Worm (Caenorhabditis elegans) whole organism, L4 larva: ENCODE data around the gene cyn-16.
A peak's percentile ranks its signal among the peaks of the same experiment; 100 is the strongest.

Experiments
- D1046.2 ChIP-seq: fragments of 200-800 bp; sonication (Bioruptor generic); IDR thresholded peaks from 2 replicates; pipeline ENCODE4 v1.3.6; 2022; ENCODE audit warnings: missing genetic modification characterization, missing compliant biosample characterization
- F26F4.8 ChIP-seq: fragments of 200-800 bp; sonication (Bioruptor generic); conservative IDR thresholded peaks from 2 replicates; pipeline ENCODE4 v1.3.6; 2022; ENCODE audit warnings: missing genetic modification characterization, missing compliant biosample characterization
- F44E2.7 ChIP-seq: fragments of 200-800 bp; sonication (Bioruptor generic); IDR thresholded peaks from 2 replicates; pipeline ENCODE4 v2.1.2; 2022; ENCODE audit warnings: missing genetic modification characterization, missing compliant biosample characterization
- T20F7.1 ChIP-seq: fragments of 200-800 bp; sonication (Bioruptor generic); optimal IDR thresholded peaks from 2 replicates; lab custom pipeline; 2018; ENCODE audit warnings: mild to moderate bottlenecking, missing genetic modification characterization, missing compliant biosample characterization
- T26A8.4 ChIP-seq: fragments of 200-800 bp; sonication (Bioruptor generic); IDR thresholded peaks from 2 replicates; pipeline ENCODE4 v1.3.6; 2022; ENCODE audit warnings: missing genetic modification characterization, missing compliant biosample characterization
- ZK546.5 ChIP-seq, 2 experiments: sonication (generic microtip); optimal IDR thresholded peaks; 2 replicates each; lab custom pipeline; 2017; ENCODE audit warnings: missing biosample characterization in 2 of 2, missing genetic modification characterization in 2 of 2
- aly-2 ChIP-seq: sonication (generic microtip); optimal IDR thresholded peaks from 2 replicates; lab custom pipeline; 2018; ENCODE audit warnings: missing biosample characterization, missing genetic modification characterization
- ama-1 ChIP-seq: fragments of 150-350 bp; optimal IDR thresholded peaks from 2 replicates; lab custom pipeline; 2014; ENCODE audit warnings: inconsistent platforms, mixed read lengths
- ceh-20 ChIP-seq: fragments of 200-800 bp; sonication (Bioruptor generic); IDR thresholded peaks from 2 replicates; pipeline ENCODE4 v1.3.6; 2022; ENCODE audit warnings: missing genetic modification reagents, missing genetic modification characterization, missing compliant biosample characterization
- ceh-28 ChIP-seq: fragments of 150-350 bp; optimal IDR thresholded peaks from 2 replicates; lab custom pipeline; 2014; ENCODE audit warnings: missing biosample characterization, missing genetic modification reagents, missing genetic modification characterization
- ceh-32 ChIP-seq: sonication (generic microtip); optimal IDR thresholded peaks from 2 replicates; lab custom pipeline; 2016; ENCODE audit warnings: mild to moderate bottlenecking, missing genetic modification characterization, missing compliant biosample characterization; ENCODE audit not compliant: poor library complexity
- ceh-44 ChIP-seq: fragments of 200-800 bp; sonication (Bioruptor generic); IDR thresholded peaks from 2 replicates; pipeline ENCODE4 v1.3.6; 2022; ENCODE audit warnings: missing genetic modification reagents, missing genetic modification characterization, missing compliant biosample characterization
- ceh-62 ChIP-seq: sonication (generic microtip); optimal IDR thresholded peaks from 2 replicates; lab custom pipeline; 2017; ENCODE audit warnings: missing biosample characterization, missing genetic modification characterization
- ceh-82 ChIP-seq: sonication (generic microtip); optimal IDR thresholded peaks from 2 replicates; lab custom pipeline; 2017; ENCODE audit warnings: missing biosample characterization, missing genetic modification characterization
- ces-1 ChIP-seq: fragments of 150-350 bp; sonication (generic microtip); optimal IDR thresholded peaks from 4 replicates; lab custom pipeline; 2014; ENCODE audit warnings: missing biosample characterization, missing genetic modification reagents, missing genetic modification characterization
- cey-2 ChIP-seq: sonication (generic microtip); optimal IDR thresholded peaks from 3 replicates; lab custom pipeline; 2017; ENCODE audit warnings: missing genetic modification characterization, mild to moderate bottlenecking, missing compliant biosample characterization, antibody characterized with exemption, borderline replicate concordance; ENCODE audit not compliant: insufficient read depth
- daf-12 ChIP-seq: fragments of 150-350 bp; optimal IDR thresholded peaks from 2 replicates; lab custom pipeline; 2014; ENCODE audit warnings: missing biosample characterization, missing genetic modification reagents, missing genetic modification characterization
- daf-8 ChIP-seq: fragments of 200-800 bp; sonication (Bioruptor generic); IDR thresholded peaks from 2 replicates; pipeline ENCODE4 v1.3.6; 2022; ENCODE audit warnings: missing genetic modification characterization, missing compliant biosample characterization
- dmd-6 ChIP-seq: fragments of 200-800 bp; sonication (Bioruptor generic); IDR thresholded peaks from 2 replicates; pipeline ENCODE4 v1.3.6; 2022; ENCODE audit warnings: missing genetic modification reagents, missing genetic modification characterization, missing compliant biosample characterization
- dmd-8 ChIP-seq: fragments of 200-800 bp; sonication (Bioruptor generic); IDR thresholded peaks from 2 replicates; pipeline ENCODE4 v1.3.6; 2022; ENCODE audit warnings: missing genetic modification characterization, missing compliant biosample characterization
- dpl-1 ChIP-seq: fragments of 150-350 bp; optimal IDR thresholded peaks from 2 replicates; lab custom pipeline; 2014; ENCODE audit warnings: missing biosample characterization, missing genetic modification reagents, missing genetic modification characterization
- egl-27 ChIP-seq: sonication (generic microtip); optimal IDR thresholded peaks from 3 replicates; lab custom pipeline; 2017; ENCODE audit warnings: missing biosample characterization, missing genetic modification reagents, missing genetic modification characterization
- gei-8 ChIP-seq: fragments of 200-800 bp; sonication (Bioruptor generic); optimal IDR thresholded peaks from 2 replicates; lab custom pipeline; 2018; ENCODE audit warnings: mild to moderate bottlenecking, missing genetic modification characterization, missing compliant biosample characterization
- lin-13 ChIP-seq: fragments of 150-350 bp; optimal IDR thresholded peaks from 2 replicates; lab custom pipeline; 2014; ENCODE audit warnings: missing biosample characterization, missing genetic modification reagents, missing genetic modification characterization
- lin-38 ChIP-seq: fragments of 200-800 bp; sonication (Bioruptor generic); IDR thresholded peaks from 2 replicates; pipeline ENCODE4 v1.3.6; 2022; ENCODE audit warnings: missing genetic modification reagents, missing genetic modification characterization, missing compliant biosample characterization
- lin-39 ChIP-seq: fragments of 150-350 bp; optimal IDR thresholded peaks from 2 replicates; lab custom pipeline; 2014; ENCODE audit warnings: missing biosample characterization, missing genetic modification reagents, missing genetic modification characterization
- lir-3 ChIP-seq: sonication (generic microtip); optimal IDR thresholded peaks from 2 replicates; lab custom pipeline; 2016; ENCODE audit warnings: mild to moderate bottlenecking, missing genetic modification characterization, missing compliant biosample characterization
- madf-9 ChIP-seq: fragments of 200-800 bp; sonication (Bioruptor generic); conservative IDR thresholded peaks from 2 replicates; pipeline ENCODE4 v1.3.6; 2022; ENCODE audit warnings: missing genetic modification reagents, missing genetic modification characterization, missing compliant biosample characterization
- mdl-1 ChIP-seq, 2 experiments: fragments of 150-350 bp in 1 of 2; sonication (generic microtip) in 1 of 2; optimal IDR thresholded peaks; 2 replicates each; lab custom pipeline; 2014 to 2017; ENCODE audit warnings: missing biosample characterization in 2 of 2, missing genetic modification characterization in 2 of 2
- mep-1 ChIP-seq: fragments of 150-350 bp; sonication (generic microtip); optimal IDR thresholded peaks from 3 replicates; lab custom pipeline; 2014; ENCODE audit warnings: missing biosample characterization, missing genetic modification characterization
- mxl-2 ChIP-seq: fragments of 200-800 bp; sonication (Bioruptor generic); conservative IDR thresholded peaks from 2 replicates; pipeline ENCODE4 v1.3.6; 2022; ENCODE audit warnings: missing genetic modification reagents, missing genetic modification characterization, missing compliant biosample characterization
- mxl-3 ChIP-seq: fragments of 200-800 bp; sonication (Bioruptor generic); optimal IDR thresholded peaks from 2 replicates; lab custom pipeline; 2018; ENCODE audit warnings: mild to moderate bottlenecking, missing genetic modification characterization, missing compliant biosample characterization
- nhr-102 ChIP-seq: sonication (generic microtip); optimal IDR thresholded peaks from 2 replicates; lab custom pipeline; 2016; ENCODE audit warnings: mild to moderate bottlenecking, missing genetic modification characterization, moderate library complexity, missing compliant biosample characterization
- nhr-11 ChIP-seq: fragments of 150-350 bp; optimal IDR thresholded peaks from 2 replicates; lab custom pipeline; 2014; ENCODE audit warnings: missing biosample characterization, missing genetic modification characterization
- nhr-111 ChIP-seq: fragments of 200-800 bp; sonication (Bioruptor generic); optimal IDR thresholded peaks from 2 replicates; lab custom pipeline; 2018; ENCODE audit warnings: mild to moderate bottlenecking, missing genetic modification characterization, missing compliant biosample characterization
- nhr-237 ChIP-seq: sonication (generic microtip); optimal IDR thresholded peaks from 2 replicates; lab custom pipeline; 2017; ENCODE audit warnings: missing biosample characterization, missing genetic modification characterization
- nhr-25 ChIP-seq: sonication (generic microtip); optimal IDR thresholded peaks from 2 replicates; lab custom pipeline; 2017; ENCODE audit warnings: missing genetic modification characterization, mild to moderate bottlenecking, missing compliant biosample characterization, antibody characterized with exemption, moderate library complexity, borderline replicate concordance; ENCODE audit not compliant: insufficient read depth
- nhr-41 ChIP-seq: fragments of 200-800 bp; sonication (Bioruptor generic); IDR thresholded peaks from 2 replicates; pipeline ENCODE4 v1.3.6; 2022; ENCODE audit warnings: missing genetic modification reagents, missing genetic modification characterization, missing compliant biosample characterization
- nhr-48 ChIP-seq: sonication (generic microtip); optimal IDR thresholded peaks from 2 replicates; lab custom pipeline; 2016; ENCODE audit warnings: mild to moderate bottlenecking, missing genetic modification characterization, missing compliant biosample characterization
- pha-4 ChIP-seq, 2 experiments: fragments of 150-350 bp in 1 of 2; fragments of 200-800 bp in 1 of 2; sonication (Bioruptor generic) in 1 of 2; IDR thresholded peaks in 1 of 2; optimal IDR thresholded peaks in 1 of 2; 2 replicates each; pipeline versions ENCODE4 v1.3.6 to Lab custom; 2014 to 2022; ENCODE audit warnings: missing genetic modification characterization in 2 of 2, missing genetic modification reagents in 2 of 2, missing biosample characterization in 1 of 2, missing compliant biosample characterization in 1 of 2
- saeg-2 ChIP-seq: fragments of 200-800 bp; sonication (Bioruptor generic); IDR thresholded peaks from 2 replicates; pipeline ENCODE4 v1.3.6; 2022; ENCODE audit warnings: missing genetic modification reagents, missing genetic modification characterization, missing compliant biosample characterization
- sdz-12 ChIP-seq: fragments of 200-800 bp; sonication (Bioruptor generic); optimal IDR thresholded peaks from 2 replicates; lab custom pipeline; 2018; ENCODE audit warnings: mild to moderate bottlenecking, missing genetic modification characterization, missing compliant biosample characterization
- set-16 ChIP-seq: fragments of 200-800 bp; sonication (Bioruptor generic); IDR thresholded peaks from 2 replicates; pipeline ENCODE4 v1.3.6; 2022; ENCODE audit warnings: missing genetic modification reagents, missing genetic modification characterization, missing compliant biosample characterization
- spr-1 ChIP-seq: sonication (generic microtip); optimal IDR thresholded peaks from 2 replicates; lab custom pipeline; 2016; ENCODE audit warnings: mild to moderate bottlenecking, missing genetic modification characterization, missing compliant biosample characterization
- tag-97 ChIP-seq: fragments of 200-800 bp; sonication (Bioruptor generic); IDR thresholded peaks from 2 replicates; pipeline ENCODE4 v1.3.6; 2022; ENCODE audit warnings: missing genetic modification characterization, missing compliant biosample characterization
- tra-1 ChIP-seq: fragments of 200-800 bp; sonication (Bioruptor generic); IDR thresholded peaks from 2 replicates; pipeline ENCODE4 v1.3.6; 2022; ENCODE audit warnings: missing genetic modification reagents, missing genetic modification characterization, missing compliant biosample characterization
- unc-130 ChIP-seq: sonication (generic microtip); optimal IDR thresholded peaks from 2 replicates; lab custom pipeline; 2016; ENCODE audit warnings: missing genetic modification reagents, missing genetic modification characterization, missing compliant biosample characterization
- zfp-2 ChIP-seq: sonication (generic microtip); optimal IDR thresholded peaks from 2 replicates; lab custom pipeline; 2016; ENCODE audit warnings: mild to moderate bottlenecking, missing genetic modification characterization, missing compliant biosample characterization
- zfp-3 ChIP-seq: fragments of 200-800 bp; sonication (Bioruptor generic); conservative IDR thresholded peaks from 2 replicates; pipeline ENCODE4 v1.3.6; 2022; ENCODE audit warnings: missing genetic modification reagents, missing genetic modification characterization, missing compliant biosample characterization
- zip-11 ChIP-seq: fragments of 200-800 bp; sonication (Bioruptor generic); IDR thresholded peaks from 2 replicates; pipeline ENCODE4 v1.3.6; 2022; ENCODE audit warnings: missing genetic modification characterization, missing compliant biosample characterization
- ztf-11 ChIP-seq: fragments of 150-350 bp; optimal IDR thresholded peaks from 2 replicates; lab custom pipeline; 2014; ENCODE audit warnings: missing biosample characterization, missing genetic modification characterization
- ztf-7 ChIP-seq: fragments of 150-350 bp; optimal IDR thresholded peaks from 2 replicates; lab custom pipeline; 2014; ENCODE audit warnings: missing biosample characterization, missing genetic modification characterization

Gene cyn-16

ce11 chrII:12051601-12052000 is 15.1 kb upstream of the cyn-16 start (continued):
- TF ChIP-seq F26F4.8 (GFP tag; lab: Robert Waterston, UW) (no peak), nhr-111 (GFP tag; lab: Kevin White, UChicago) (no peak), zip-11 (GFP tag; lab: Robert Waterston, UW) (no peak), lin-38 (GFP tag; lab: Robert Waterston, UW) (no peak), D1046.2 (GFP tag; lab: Robert Waterston, UW) (no peak), ceh-82 (no peak), zfp-2 (no peak), ceh-62 (tag; lab: Kevin White, UChicago) (no peak), ceh-32 (tag; lab: Kevin White, UChicago) (no peak), nhr-25 (tag; lab: Kevin White, UChicago) (no peak), sdz-12 (GFP tag; lab: Kevin White, UChicago) (no peak), tag-97 (no peak), mep-1 (tag; lab: Kevin White, UChicago) (peak; percentile 14), set-16 (GFP tag; lab: Robert Waterston, UW) (no peak), dmd-6 (GFP tag; lab: Robert Waterston, UW) (peak; percentile 40; the same call in 1 of the 2 replicates), ztf-7 (no peak), ztf-11 (no peak), ama-1 (no peak), cey-2 (tag; lab: Kevin White, UChicago) (no peak), mdl-1 (tag; optimal IDR thresholded peaks at IDR 0.05; lab: Kevin White, UChicago) (peak in 1 of 2 experiments; percentile 78), ces-1 (no peak), ceh-28 (tag; lab: Kevin White, UChicago) (no peak), dmd-8 (GFP tag; lab: Robert Waterston, UW) (no peak), nhr-102 (tag; lab: Kevin White, UChicago) (no peak), T20F7.1 (GFP tag; lab: Kevin White, UChicago) (no peak), nhr-48 (tag; lab: Kevin White, UChicago) (no peak), ZK546.5 (tag; optimal IDR thresholded peaks at IDR 0.05; lab: Kevin White, UChicago) (no peak), T26A8.4 (GFP tag; lab: Robert Waterston, UW) (no peak), nhr-237 (no peak), spr-1 (tag; lab: Kevin White, UChicago) (no peak), zfp-3 (GFP tag; lab: Robert Waterston, UW) (no peak), pha-4 (GFP tag; IDR thresholded peaks at IDR 0.05; lab: Robert Waterston, UW) (no peak), pha-4 (tag; optimal IDR thresholded peaks at IDR 0.05; lab: Kevin White, UChicago) (no peak), ceh-20 (no peak), lir-3 (tag; lab: Kevin White, UChicago) (no peak), gei-8 (GFP tag; lab: Kevin White, UChicago) (no peak), daf-12 (no peak), mxl-3 (peak; percentile 28), aly-2 (tag; lab: Kevin White, UChicago) (no peak), saeg-2 (GFP tag; lab: Robert Waterston, UW) (no peak), egl-27 (no peak), tra-1 (GFP tag; lab: Robert Waterston, UW) (0 out of 2 replicates have a peak, but pooled peaks have one; percentile 25), ceh-44 (GFP tag; lab: Robert Waterston, UW) (no peak), F44E2.7 (GFP tag; lab: Robert Waterston, UW) (no peak), lin-39 (tag; lab: Kevin White, UChicago) (no peak), nhr-41 (GFP tag; lab: Robert Waterston, UW) (no peak), nhr-11 (tag; lab: Kevin White, UChicago) (no peak), daf-8 (no peak), dpl-1 (GFP tag; lab: Kevin White, UChicago) (no peak), lin-13 (GFP tag; lab: Kevin White, UChicago) (no peak), unc-130 (GFP tag; lab: Kevin White, UChicago) (no peak), mxl-2 (no peak), madf-9 (GFP tag; lab: Robert Waterston, UW) (no peak)
